Fruit fly (Drosophila melanogaster): ENCODE results near the gene Adk2.
A peak's percentile ranks its signal among the peaks of the same experiment; 100 is the strongest.

The Adk2 gene

DNA sequence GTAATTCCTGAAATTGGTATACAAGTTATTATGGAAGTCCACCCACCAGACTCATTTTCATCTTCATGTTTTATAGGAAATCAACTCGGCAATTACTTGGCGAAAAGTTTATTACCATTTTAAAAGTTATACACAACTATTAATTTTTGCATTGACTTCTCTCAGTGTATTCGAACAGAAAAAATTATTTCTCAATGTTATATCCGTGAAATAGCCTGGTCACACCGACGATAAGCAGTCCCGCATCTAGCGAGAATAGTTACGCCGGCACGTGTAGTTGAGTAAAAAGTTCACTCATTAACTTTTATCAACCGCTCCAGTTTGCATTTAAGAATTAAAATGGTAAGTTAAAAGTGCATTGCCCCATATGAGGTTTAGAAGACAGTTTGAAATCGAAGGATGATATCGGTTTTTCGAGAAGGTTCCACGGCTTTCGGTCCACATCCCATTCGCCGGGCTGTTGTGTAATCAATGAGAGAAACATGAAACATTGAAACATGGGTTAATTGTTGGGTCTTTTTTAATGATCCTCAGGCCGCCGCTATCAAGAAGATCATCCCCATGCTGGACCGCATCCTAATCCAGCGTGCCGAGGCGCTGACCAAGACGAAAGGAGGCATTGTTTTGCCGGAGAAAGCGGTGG lies 6.5 kb downstream of the Adk2 start, which contains the start of gene CG11267 (continued):
- TF ChIP-seq wor (GFP tag; IDR thresholded peaks at IDR 0.05) = peak; percentile 51; the same call in 1 of the 2 replicates
- TF ChIP-seq psq (GFP tag; optimal IDR thresholded peaks at IDR 0.05) = peak; percentile 1
- peak; percentile 98 for TF ChIP-seq Med (GFP tag)
- peak; percentile 71 for TF ChIP-seq CG6272 (GFP tag; IDR thresholded peaks at IDR 0.05)
- TF ChIP-seq Nf-YC (tag; optimal IDR thresholded peaks at IDR 0.05) = peak; percentile 71
- TF ChIP-seq zfh1 (GFP tag; IDR thresholded peaks at IDR 0.05) = peak; percentile 92
- TF ChIP-seq insv (GFP tag; optimal IDR thresholded peaks at IDR 0.05) = no peak
- peak; percentile 82 for TF ChIP-seq zen (tag; optimal IDR thresholded peaks at IDR 0.05)
- peak; percentile 45 for TF ChIP-seq CG33557 (GFP tag; optimal IDR thresholded peaks at IDR 0.05)
- peak; percentile 18 for TF ChIP-seq CG9437 (GFP tag; optimal IDR thresholded peaks at IDR 0.05)
- TF ChIP-seq pros (GFP tag; optimal IDR thresholded peaks at IDR 0.05) = no peak
- peak; percentile 73 for TF ChIP-seq CHES-1-like (GFP tag; optimal IDR thresholded peaks at IDR 0.05)
- peak; percentile 61 for TF ChIP-seq Hr3 (GFP tag; optimal IDR thresholded peaks at IDR 0.05)
- TF ChIP-seq disco-r (GFP tag; optimal IDR thresholded peaks at IDR 0.05) = peak; percentile 27
- TF ChIP-seq Ssrp (tag; optimal IDR thresholded peaks at IDR 0.05) = peak; percentile 73
- TF ChIP-seq HmgZ (tag; optimal IDR thresholded peaks at IDR 0.05) = peak; percentile 70
- TF ChIP-seq CG31441 (GFP tag; IDR thresholded peaks at IDR 0.05) = peak; percentile 79
- TF ChIP-seq CG3838 (GFP tag; optimal IDR thresholded peaks at IDR 0.05) = no peak
- TF ChIP-seq pita (GFP tag; optimal IDR thresholded peaks at IDR 0.05) = no peak
- TF ChIP-seq grau (tag; optimal IDR thresholded peaks at IDR 0.05) = peak; percentile 81
- peak; percentile 76 for TF ChIP-seq D19B (GFP tag; optimal IDR thresholded peaks at IDR 0.05)
- no peak for TF ChIP-seq CG7271 (tag; optimal IDR thresholded peaks at IDR 0.05)
- TF ChIP-seq wdn (GFP tag; IDR thresholded peaks at IDR 0.05) = peak; percentile 88
- TF ChIP-seq CG8765 (GFP tag; IDR thresholded peaks at IDR 0.05) = peak; percentile 79
- no peak for TF ChIP-seq h (optimal IDR thresholded peaks at IDR 0.05)
- TF ChIP-seq CG31388 (GFP tag; optimal IDR thresholded peaks at IDR 0.05) = peak; percentile 81
- TF ChIP-seq dati (GFP tag; IDR thresholded peaks at IDR 0.05) = peak; percentile 66
- TF ChIP-seq ash1 (GFP tag; optimal IDR thresholded peaks at IDR 0.05) = peak; percentile 48
- peak; percentile 66 for TF ChIP-seq sr (GFP tag; IDR thresholded peaks at IDR 0.05)
- TF ChIP-seq Oli (tag; optimal IDR thresholded peaks at IDR 0.05) = peak; percentile 78
- TF ChIP-seq maf-S (GFP tag; optimal IDR thresholded peaks at IDR 0.05) = peak; percentile 82
- no peak for TF ChIP-seq grn (GFP tag; optimal IDR thresholded peaks at IDR 0.05)
- TF ChIP-seq Dfd (GFP tag; optimal IDR thresholded peaks at IDR 0.05) = no peak
- peak; percentile 27 for TF ChIP-seq pfk (GFP tag; optimal IDR thresholded peaks at IDR 0.05)
- peak; percentile 74 for TF ChIP-seq wek (GFP tag; optimal IDR thresholded peaks at IDR 0.05)
- TF ChIP-seq BEAF-32 (GFP tag; optimal IDR thresholded peaks at IDR 0.05) = peak; percentile 23
- peak; percentile 79 for TF ChIP-seq nerfin-1 (tag; optimal IDR thresholded peaks at IDR 0.05)
- peak; percentile 89 for TF ChIP-seq HLH3B (GFP tag; IDR thresholded peaks at IDR 0.05)
- TF ChIP-seq CG3065 (GFP tag; optimal IDR thresholded peaks at IDR 0.05) = no peak
- TF ChIP-seq kah (GFP tag; optimal IDR thresholded peaks at IDR 0.05) = peak; percentile 72
- peak; percentile 44 for TF ChIP-seq Jarid2 (GFP tag; optimal IDR thresholded peaks at IDR 0.05)
- TF ChIP-seq Rfx (GFP tag; IDR thresholded peaks at IDR 0.05) = peak; percentile 95
- peak; percentile 90 for TF ChIP-seq CG32772 (GFP tag; IDR thresholded peaks at IDR 0.05)
- TF ChIP-seq abd-A (tag; optimal IDR thresholded peaks at IDR 0.05) = no peak
- TF ChIP-seq CG34224 (GFP tag; IDR thresholded peaks at IDR 0.05; ENCODE audit: partially characterized antibody) = peak; percentile 37; the same call in 2 of the 3 replicates
- peak; percentile 62 for TF ChIP-seq CG17568 (GFP tag; optimal IDR thresholded peaks at IDR 0.05)
- TF ChIP-seq zf30C (GFP tag; optimal IDR thresholded peaks at IDR 0.05) = peak; percentile 94
- TF ChIP-seq Mes4 (GFP tag; optimal IDR thresholded peaks at IDR 0.05) = peak; percentile 51
- TF ChIP-seq crp (GFP tag; optimal IDR thresholded peaks at IDR 0.05) = no peak
- peak; percentile 81 for TF ChIP-seq Hmr (GFP tag; optimal IDR thresholded peaks at IDR 0.05)
